Worm (Caenorhabditis elegans) whole organism, L1 larva: ENCODE measurements around the gene C16D9.4.

ENCODE experiments used
- C04F5.9 ChIP-seq: sonication (generic microtip); optimal IDR thresholded peaks from 2 replicates; lab custom pipeline; 2016; ENCODE audit warnings: missing genetic modification characterization, missing compliant biosample characterization
- C34B4.2 ChIP-seq: sonication (generic microtip); optimal IDR thresholded peaks from 2 replicates; lab custom pipeline; 2017; ENCODE audit warnings: mild to moderate bottlenecking, missing genetic modification characterization, missing compliant biosample characterization
- F16B12.6 ChIP-seq: fragments of 150-350 bp; optimal IDR thresholded peaks from 2 replicates; lab custom pipeline; 2014; ENCODE audit warnings: missing biosample characterization, missing genetic modification characterization
- alr-1 ChIP-seq: fragments of 200-800 bp; sonication (Bioruptor generic); optimal IDR thresholded peaks from 2 replicates; lab custom pipeline; 2018; ENCODE audit warnings: borderline replicate concordance, mild to moderate bottlenecking, missing genetic modification characterization, missing compliant biosample characterization
- ama-1 ChIP-seq: fragments of 150-350 bp; optimal IDR thresholded peaks from 2 replicates; lab custom pipeline; 2014
- ceh-63 ChIP-seq: fragments of 200-800 bp; sonication (Bioruptor generic); optimal IDR thresholded peaks from 2 replicates; lab custom pipeline; 2018; ENCODE audit warnings: mild to moderate bottlenecking, missing genetic modification characterization, missing compliant biosample characterization
- ceh-8 ChIP-seq: fragments of 200-800 bp; sonication (Bioruptor generic); optimal IDR thresholded peaks from 2 replicates; lab custom pipeline; 2018; ENCODE audit warnings: mild to moderate bottlenecking, missing genetic modification characterization, moderate library complexity, missing compliant biosample characterization
- ceh-90 ChIP-seq: sonication (generic microtip); optimal IDR thresholded peaks from 2 replicates; lab custom pipeline; 2016; ENCODE audit warnings: missing genetic modification characterization, missing compliant biosample characterization
- ces-1 ChIP-seq: fragments of 150-350 bp; optimal IDR thresholded peaks from 2 replicates; lab custom pipeline; 2014; ENCODE audit warnings: missing biosample characterization, missing genetic modification reagents, missing genetic modification characterization
- dpl-1 ChIP-seq, 3 experiments: fragments of 150-350 bp in 2 of 3; sonication (generic microtip) in 1 of 3; optimal IDR thresholded peaks; 2 replicates each; lab custom pipeline; 2014 to 2017; ENCODE audit warnings: missing biosample characterization in 3 of 3, missing genetic modification characterization in 3 of 3, missing genetic modification reagents in 3 of 3
- dsc-1 ChIP-seq: sonication (generic microtip); optimal IDR thresholded peaks from 2 replicates; lab custom pipeline; 2016; ENCODE audit warnings: mild to moderate bottlenecking, missing genetic modification characterization, missing compliant biosample characterization
- efl-1 ChIP-seq, 4 experiments: fragments of 150-350 bp; optimal IDR thresholded peaks in 3 of 4; peaks in 1 of 4; 1 replicate in 1 of 4; 2 replicates in 3 of 4; lab custom pipeline; 2014; ENCODE audit warnings: missing biosample characterization in 2 of 4, missing genetic modification characterization in 2 of 4, missing genetic modification reagents in 2 of 4
- egl-13 ChIP-seq: sonication (generic microtip); optimal IDR thresholded peaks from 2 replicates; lab custom pipeline; 2016; ENCODE audit warnings: missing genotype, missing genetic modification reagents, missing genetic modification characterization, missing compliant biosample characterization
- elt-2 ChIP-seq: sonication (generic microtip); optimal IDR thresholded peaks from 2 replicates; lab custom pipeline; 2016; ENCODE audit warnings: missing genetic modification characterization, mild to moderate bottlenecking, inconsistent platforms, missing compliant biosample characterization, missing genetic modification reagents
- elt-3 ChIP-seq, 6 experiments: fragments of 150-350 bp in 1 of 6; sonication (generic microtip); optimal IDR thresholded peaks; 2 replicates each; lab custom pipeline; 2017 to 2018; ENCODE audit warnings: missing biosample characterization in 6 of 6, missing genetic modification characterization in 6 of 6, inconsistent platforms in 1 of 6
- ets-5 ChIP-seq: fragments of 200-800 bp; sonication (Bioruptor generic); IDR thresholded peaks from 2 replicates; pipeline ENCODE4 v1.3.6; 2022; ENCODE audit warnings: missing genetic modification characterization, missing compliant biosample characterization
- fkh-10 ChIP-seq: sonication (generic microtip); optimal IDR thresholded peaks from 2 replicates; lab custom pipeline; 2017; ENCODE audit warnings: missing biosample characterization, missing genetic modification reagents, missing genetic modification characterization
- fkh-4 ChIP-seq: sonication (generic microtip); optimal IDR thresholded peaks from 2 replicates; lab custom pipeline; 2016; ENCODE audit warnings: missing compliant biosample characterization, missing genetic modification characterization, borderline replicate concordance
- fos-1 ChIP-seq: fragments of 150-350 bp; optimal IDR thresholded peaks from 2 replicates; lab custom pipeline; 2014; ENCODE audit warnings: missing biosample characterization, missing genetic modification characterization
- grh-1 ChIP-seq: fragments of 200-800 bp; sonication (Bioruptor generic); IDR thresholded peaks from 2 replicates; pipeline ENCODE4 v1.3.6; 2022; ENCODE audit warnings: missing genetic modification reagents, missing genetic modification characterization, missing compliant biosample characterization
- hlh-17 ChIP-seq: fragments of 200-800 bp; sonication (Bioruptor generic); optimal IDR thresholded peaks from 2 replicates; lab custom pipeline; 2018; ENCODE audit warnings: missing genetic modification characterization, mild to moderate bottlenecking, missing compliant biosample characterization, moderate library complexity, borderline replicate concordance
- isw-1 ChIP-seq: fragments of 200-800 bp; sonication (Bioruptor generic); IDR thresholded peaks from 2 replicates; pipeline ENCODE4 v1.3.6; 2022; ENCODE audit warnings: missing genetic modification characterization, missing compliant biosample characterization
- jun-1 ChIP-seq: fragments of 150-350 bp; optimal IDR thresholded peaks from 2 replicates; lab custom pipeline; 2014; ENCODE audit warnings: missing biosample characterization, missing genetic modification reagents, missing genetic modification characterization
- lin-13 ChIP-seq: fragments of 150-350 bp; optimal IDR thresholded peaks from 2 replicates; lab custom pipeline; 2014; ENCODE audit warnings: missing biosample characterization, missing genetic modification reagents, missing genetic modification characterization
- lin-14 ChIP-seq: fragments of 200-800 bp; sonication (Bioruptor generic); optimal IDR thresholded peaks from 2 replicates; lab custom pipeline; 2018; ENCODE audit warnings: mild to moderate bottlenecking, missing genetic modification characterization, moderate library complexity, missing compliant biosample characterization
- lin-15B ChIP-seq: fragments of 150-350 bp; sonication (generic microtip); optimal IDR thresholded peaks from 3 replicates; lab custom pipeline; 2014; ENCODE audit warnings: missing biosample characterization, missing genetic modification characterization
- lin-39 ChIP-seq: fragments of 150-350 bp; optimal IDR thresholded peaks from 2 replicates; lab custom pipeline; 2014; ENCODE audit warnings: missing biosample characterization, missing genetic modification reagents, missing genetic modification characterization
- lsy-2 ChIP-seq, 2 experiments: fragments of 150-350 bp; optimal IDR thresholded peaks; 2 replicates each; lab custom pipeline; 2014; ENCODE audit warnings: missing biosample characterization in 2 of 2, missing genetic modification characterization in 2 of 2
- mef-2 ChIP-seq: fragments of 150-350 bp; optimal IDR thresholded peaks from 2 replicates; lab custom pipeline; 2014; ENCODE audit warnings: missing biosample characterization, missing genetic modification characterization
- mep-1 ChIP-seq: fragments of 150-350 bp; optimal IDR thresholded peaks from 2 replicates; lab custom pipeline; 2014; ENCODE audit warnings: missing biosample characterization, missing genetic modification characterization
- nhr-12 ChIP-seq: sonication (generic microtip); optimal IDR thresholded peaks from 2 replicates; lab custom pipeline; 2017; ENCODE audit warnings: missing biosample characterization, missing genetic modification characterization
- nhr-237 ChIP-seq: fragments of 150-350 bp; optimal IDR thresholded peaks from 2 replicates; lab custom pipeline; 2014; ENCODE audit warnings: missing biosample characterization, missing genetic modification characterization
- nhr-28 ChIP-seq: fragments of 150-350 bp; optimal IDR thresholded peaks from 2 replicates; lab custom pipeline; 2014; ENCODE audit warnings: missing biosample characterization, missing genetic modification characterization
- nhr-47 ChIP-seq: sonication (generic microtip); optimal IDR thresholded peaks from 2 replicates; lab custom pipeline; 2016; ENCODE audit warnings: mild to moderate bottlenecking, missing genetic modification characterization, moderate library complexity, missing compliant biosample characterization
- nhr-76 ChIP-seq: sonication (generic microtip); optimal IDR thresholded peaks from 2 replicates; lab custom pipeline; 2017; ENCODE audit warnings: missing biosample characterization, missing genetic modification characterization
- nhr-84 ChIP-seq: sonication (generic microtip); optimal IDR thresholded peaks from 2 replicates; lab custom pipeline; 2017; ENCODE audit warnings: missing biosample characterization, missing genetic modification characterization
- nhr-85 ChIP-seq: sonication (generic microtip); peaks from one replicate; lab custom pipeline; 2016; ENCODE audit warnings: missing genetic modification characterization, inconsistent platforms, missing compliant biosample characterization
- pax-3 ChIP-seq: fragments of 200-800 bp; sonication (Bioruptor generic); optimal IDR thresholded peaks from 2 replicates; lab custom pipeline; 2018; ENCODE audit warnings: mild to moderate bottlenecking, missing genetic modification characterization, moderate library complexity, missing compliant biosample characterization
- rnt-1 ChIP-seq: sonication (generic microtip); optimal IDR thresholded peaks from 2 replicates; lab custom pipeline; 2016; ENCODE audit warnings: mild to moderate bottlenecking, missing genetic modification characterization, moderate library complexity, missing compliant biosample characterization
- skn-1 ChIP-seq: fragments of 150-350 bp; optimal IDR thresholded peaks from 2 replicates; lab custom pipeline; 2014; ENCODE audit warnings: missing biosample characterization, missing genetic modification characterization
- snpc-4 ChIP-seq: fragments of 150-350 bp; optimal IDR thresholded peaks from 2 replicates; lab custom pipeline; 2014; ENCODE audit warnings: missing biosample characterization, missing genetic modification characterization
- snu-23 ChIP-seq: sonication (generic microtip); optimal IDR thresholded peaks from 2 replicates; lab custom pipeline; 2016; ENCODE audit warnings: missing genetic modification characterization, missing compliant biosample characterization
- sox-4 ChIP-seq: sonication (generic microtip); optimal IDR thresholded peaks from 2 replicates; lab custom pipeline; 2016; ENCODE audit warnings: missing genetic modification characterization, missing compliant biosample characterization
- sptf-1 ChIP-seq: fragments of 150-350 bp; optimal IDR thresholded peaks from 2 replicates; lab custom pipeline; 2014; ENCODE audit warnings: missing biosample characterization, missing genetic modification characterization
- tlp-1 ChIP-seq: fragments of 150-350 bp; optimal IDR thresholded peaks from 2 replicates; lab custom pipeline; 2014; ENCODE audit warnings: missing biosample characterization, missing genetic modification characterization
- unc-30 ChIP-seq: sonication (generic microtip); optimal IDR thresholded peaks from 2 replicates; lab custom pipeline; 2017; ENCODE audit warnings: missing biosample characterization, missing genetic modification characterization
- unc-62 ChIP-seq: fragments of 150-350 bp; optimal IDR thresholded peaks from 2 replicates; lab custom pipeline; 2014; ENCODE audit warnings: missing biosample characterization, missing genetic modification reagents, missing genetic modification characterization
- unc-98 ChIP-seq: fragments of 200-800 bp; sonication (Bioruptor generic); IDR thresholded peaks from 2 replicates; pipeline ENCODE4 v1.3.6; 2022; ENCODE audit warnings: missing genetic modification characterization, missing compliant biosample characterization

Gene C16D9.4

DNA sequence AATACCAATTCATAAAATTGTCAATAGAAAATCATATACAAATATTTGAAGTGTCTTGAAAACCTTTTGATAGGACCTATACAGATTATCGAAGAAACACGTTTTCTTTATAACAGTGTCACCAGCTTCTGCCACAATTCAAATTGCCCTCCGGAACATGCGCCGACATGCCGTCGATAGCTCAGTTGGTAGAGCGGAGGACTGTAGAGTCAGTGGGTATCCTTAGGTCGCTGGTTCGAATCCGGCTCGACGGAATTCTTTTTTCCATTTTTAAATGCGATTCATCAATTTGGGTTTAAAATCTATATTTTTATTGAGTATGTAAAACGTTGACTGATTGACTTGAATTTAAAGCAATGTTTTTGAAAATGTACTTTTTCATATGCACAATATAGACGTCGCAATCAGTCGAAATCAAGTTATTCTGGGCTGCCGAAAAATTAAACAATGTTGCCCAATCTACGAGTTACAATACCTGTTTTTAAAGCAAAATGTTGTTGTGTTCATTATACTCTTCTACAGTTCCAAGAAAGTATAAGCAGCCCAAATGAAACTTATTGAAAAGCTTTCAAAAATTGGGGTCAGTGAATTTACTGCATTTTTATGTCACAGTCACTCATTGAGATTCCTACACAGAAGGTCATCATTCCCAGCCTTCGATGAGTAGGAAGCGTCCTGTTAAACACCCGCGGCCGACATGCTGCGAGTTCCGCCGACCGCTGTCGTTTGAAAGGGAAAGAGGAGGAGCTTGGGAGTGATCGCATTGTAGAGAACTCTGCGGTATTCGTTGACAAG, 4.8 kb upstream of the C16D9.4 start (continued):
- TF ChIP-seq elt-3 (tag; optimal IDR thresholded peaks at IDR 0.05; lab: Kevin White, UChicago) (peak in 3 of 6 experiments; percentile 50 to 76 (median 67)), hlh-17 (GFP tag; lab: Kevin White, UChicago) (no peak), C04F5.9 (peak; percentile 19), nhr-47 (tag; lab: Kevin White, UChicago) (peak; percentile 90), nhr-237 (no peak), snpc-4 (tag; lab: Kevin White, UChicago) (peak; percentile 99), sox-4 (tag; lab: Kevin White, UChicago) (no peak), pax-3 (tag; lab: Kevin White, UChicago) (no peak), sptf-1 (no peak), mef-2 (tag; lab: Kevin White, UChicago) (no peak), egl-13 (tag; lab: Kevin White, UChicago) (no peak), efl-1 (optimal IDR thresholded peaks at IDR 0.05; lab: Kevin White, UChicago) (peak; percentile 38 to 66), efl-1 (GFP tag; optimal IDR thresholded peaks at IDR 0.05 in 1 of 2; lab: Kevin White, UChicago) (peak in 1 of 2 experiments; percentile 97), nhr-12 (no peak), unc-62 (no peak), dpl-1 (GFP tag; optimal IDR thresholded peaks at IDR 0.05; lab: Kevin White, UChicago) (peak in 2 of 3 experiments; percentile 19 to 24), nhr-28 (tag; lab: Kevin White, UChicago) (no peak), fos-1 (tag; lab: Kevin White, UChicago) (peak; percentile 71), ceh-63 (no peak), unc-30 (tag; lab: Kevin White, UChicago) (no peak), rnt-1 (tag; lab: Kevin White, UChicago) (peak; percentile 95), jun-1 (tag; lab: Kevin White, UChicago) (peak; percentile 54), skn-1 (tag; lab: Kevin White, UChicago) (no peak), ets-5 (GFP tag; lab: Robert Waterston, UW) (no peak), lin-13 (GFP tag; lab: Kevin White, UChicago) (peak; percentile 61), mep-1 (peak; percentile 68), ceh-90 (no peak), C34B4.2 (tag; lab: Kevin White, UChicago) (no peak), F16B12.6 (tag; lab: Kevin White, UChicago) (no peak), alr-1 (tag; lab: Kevin White, UChicago) (no peak), grh-1 (GFP tag; lab: Robert Waterston, UW) (peak; percentile 66; the same call in 1 of the 2 replicates), ceh-8 (GFP tag; lab: Kevin White, UChicago) (no peak), elt-2 (tag; lab: Kevin White, UChicago) (peak; percentile 90), nhr-84 (tag; lab: Kevin White, UChicago) (no peak), unc-98 (GFP tag; lab: Robert Waterston, UW) (no peak), tlp-1 (tag; lab: Kevin White, UChicago) (no peak), nhr-85 (tag; lab: Kevin White, UChicago) (peak; percentile 92), ces-1 (GFP tag; lab: Kevin White, UChicago) (no peak), snu-23 (GFP tag; lab: Kevin White, UChicago) (peak; percentile 81), nhr-76 (peak; percentile 6), lin-14 (GFP tag; lab: Kevin White, UChicago) (peak; percentile 85), fkh-4 (tag; lab: Kevin White, UChicago) (peak; percentile 18), isw-1 (no peak), lin-39 (tag; lab: Kevin White, UChicago) (peak; percentile 81), dsc-1 (tag; lab: Kevin White, UChicago) (peak; percentile 67), lsy-2 (tag; optimal IDR thresholded peaks at IDR 0.05; lab: Kevin White, UChicago) (peak; percentile 18 to 70), lin-15B (no peak), fkh-10 (GFP tag; lab: Kevin White, UChicago) (no peak), ama-1 (lab: Kevin White, UChicago) (peak; percentile 90)
- TF ChIP-seq, all 84 proteins: peak for 45
